Fruit fly (Drosophila melanogaster) whole organism, embryonic: ENCODE data around the gene Rab40.

ENCODE experiments used
- Aef1 ChIP-seq: fragments of 200-800 bp; sonication (Bioruptor generic); IDR thresholded peaks from 3 replicates; pipeline ENCODE4 v1.3.6; 2022; ENCODE audit warnings: missing biosample characterization, missing genetic modification characterization
- CG17361 ChIP-seq: fragments of 200-800 bp; sonication (Bioruptor generic); IDR thresholded peaks from 3 replicates; pipeline ENCODE4 v1.3.6; 2022; ENCODE audit warnings: missing biosample characterization, missing genetic modification characterization
- CG4328 ChIP-seq: fragments of 200-800 bp; sonication (Bioruptor generic); optimal IDR thresholded peaks from 3 replicates; lab custom pipeline; 2017; ENCODE audit warnings: missing biosample characterization, missing genetic modification reagents, missing genetic modification characterization
- D19B ChIP-seq: fragments of 200-800 bp; sonication (Bioruptor generic); optimal IDR thresholded peaks from 2 replicates; lab custom pipeline; 2017; ENCODE audit warnings: missing biosample characterization, mild to moderate bottlenecking, missing genetic modification characterization
- Dbx ChIP-seq: fragments of 200-800 bp; sonication (Bioruptor generic); IDR thresholded peaks from 3 replicates; pipeline ENCODE4 v1.3.6; 2022; ENCODE audit warnings: missing biosample characterization, missing genetic modification characterization
- GATAe ChIP-seq: fragments of 200-800 bp; sonication (Bioruptor generic); conservative IDR thresholded peaks from 2 replicates; pipeline ENCODE4 v1.3.6; 2022; ENCODE audit warnings: missing biosample characterization, missing genetic modification characterization
- ara ChIP-seq: fragments of 200-800 bp; sonication (Bioruptor generic); IDR thresholded peaks from 2 replicates; pipeline ENCODE4 v1.3.6; 2022; ENCODE audit warnings: missing biosample characterization, missing genetic modification characterization

DNA sequence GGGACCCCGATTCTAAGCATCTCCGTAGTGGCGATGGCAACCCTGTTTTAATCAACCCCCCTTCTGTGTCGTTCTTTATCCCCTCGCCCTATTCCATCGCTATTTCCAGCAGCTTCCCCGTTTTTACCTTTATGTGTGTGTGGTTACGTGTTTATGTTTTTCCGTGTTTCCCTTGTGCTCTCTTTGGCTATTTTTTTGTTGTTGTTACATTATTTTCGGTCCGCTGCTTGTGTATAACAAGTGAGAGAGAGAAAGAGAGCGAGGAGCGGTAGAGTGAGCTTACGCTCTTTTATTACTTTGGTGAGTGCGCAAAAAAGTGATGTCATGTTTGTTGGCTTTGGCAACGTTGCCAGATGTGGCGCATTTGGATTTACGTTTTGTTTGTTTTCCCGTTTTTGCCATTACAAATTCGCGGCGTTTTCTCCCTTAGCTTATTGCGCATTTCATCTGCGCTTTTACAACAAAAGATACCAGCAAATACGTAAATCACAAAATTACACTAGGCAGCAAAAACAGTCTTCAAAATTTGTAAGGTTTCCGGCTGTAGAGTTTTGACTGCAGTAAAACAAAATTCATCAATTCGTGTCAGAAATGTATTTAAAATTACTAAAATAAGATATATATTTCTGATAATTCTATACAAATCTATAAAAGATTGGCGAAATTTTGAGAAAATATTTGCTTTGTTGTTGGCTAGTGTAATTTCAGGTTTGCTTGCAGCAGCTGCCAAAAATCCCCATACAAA is 7.4 kb upstream of the Rab40 start:
- peak; percentile 53; the same call in 2 of the 3 replicates for TF ChIP-seq CG17361 (GFP tag; lab: Robert Waterston, UW)
- TF ChIP-seq Aef1 (GFP tag; lab: Robert Waterston, UW), result peak; percentile 69
- peak; percentile 78 for TF ChIP-seq Dbx (GFP tag; lab: Robert Waterston, UW)
- no peak for TF ChIP-seq GATAe (GFP tag; lab: Robert Waterston, UW)
- peak; percentile 39 for TF ChIP-seq CG4328 (GFP tag; lab: Kevin White, UChicago)
- no peak for TF ChIP-seq ara (GFP tag; lab: Robert Waterston, UW)
- TF ChIP-seq D19B (GFP tag; lab: Kevin White, UChicago), result peak; percentile 49
